Worm (Caenorhabditis elegans) whole organism, L3 larva: ENCODE data around the gene ife-4.

ENCODE experiments used
- ZK546.5 ChIP-seq: sonication (generic microtip); optimal IDR thresholded peaks from 2 replicates; lab custom pipeline; 2017; ENCODE audit warnings: missing biosample characterization, missing genetic modification characterization
- ama-1 ChIP-seq: fragments of 150-350 bp; optimal IDR thresholded peaks from 2 replicates; lab custom pipeline; 2018
- ceh-9 ChIP-seq: sonication (generic microtip); optimal IDR thresholded peaks from 2 replicates; lab custom pipeline; 2018; ENCODE audit warnings: missing biosample characterization, missing genetic modification characterization
- lin-39 ChIP-seq: fragments of 150-350 bp; optimal IDR thresholded peaks from 2 replicates; lab custom pipeline; 2018; ENCODE audit warnings: missing biosample characterization, missing genetic modification reagents, missing genetic modification characterization
- lsy-12 ChIP-seq: sonication (generic microtip); optimal IDR thresholded peaks from 2 replicates; lab custom pipeline; 2016; ENCODE audit warnings: mild to moderate bottlenecking, missing genetic modification characterization, missing compliant biosample characterization
- mdl-1 ChIP-seq: fragments of 150-350 bp; optimal IDR thresholded peaks from 2 replicates; lab custom pipeline; 2014; ENCODE audit warnings: missing biosample characterization, missing genetic modification characterization
- nhr-25 ChIP-seq: sonication (generic microtip); optimal IDR thresholded peaks from 2 replicates; lab custom pipeline; 2017; ENCODE audit warnings: missing biosample characterization, missing genetic modification characterization
- nhr-28 ChIP-seq: fragments of 150-350 bp; optimal IDR thresholded peaks from 2 replicates; lab custom pipeline; 2014; ENCODE audit warnings: missing biosample characterization, missing genetic modification characterization
- nhr-76 ChIP-seq: fragments of 150-350 bp; sonication (generic microtip); optimal IDR thresholded peaks from 5 replicates; lab custom pipeline; 2014; ENCODE audit warnings: missing biosample characterization, missing genetic modification characterization
- unc-62 ChIP-seq: fragments of 150-350 bp; sonication (generic microtip); optimal IDR thresholded peaks from 4 replicates; lab custom pipeline; 2014; ENCODE audit warnings: missing biosample characterization, missing genetic modification reagents, missing genetic modification characterization

DNA sequence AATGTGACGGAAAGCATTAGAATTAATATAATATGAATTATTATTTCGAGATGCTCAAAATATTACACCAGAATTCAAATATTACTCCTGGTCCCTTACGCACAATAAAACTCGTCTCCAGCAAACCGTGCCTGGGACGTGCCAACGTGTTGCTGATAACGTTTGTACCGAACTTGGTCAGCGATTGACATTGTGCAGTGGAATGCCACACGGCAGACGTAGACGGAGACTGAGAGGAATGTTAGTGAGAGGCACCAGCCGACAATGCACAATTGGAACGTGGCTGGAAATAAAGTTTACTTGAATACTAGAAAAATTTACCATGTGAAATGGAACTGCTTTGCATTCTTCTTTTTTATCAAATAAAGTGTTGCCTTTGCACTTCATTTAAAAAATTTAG is 13.2 kb downstream of the ife-4 start:
- TF ChIP-seq mdl-1, result no peak
- TF ChIP-seq unc-62 (GFP tag; lab: Kevin White, UChicago), result no peak
- TF ChIP-seq nhr-28 (tag; lab: Kevin White, UChicago), result no peak
- no peak for TF ChIP-seq ceh-9 (tag; lab: Kevin White, UChicago)
- TF ChIP-seq lin-39 (tag; lab: Kevin White, UChicago), result no peak
- no peak for TF ChIP-seq nhr-76 (tag; lab: Kevin White, UChicago)
- TF ChIP-seq ZK546.5, result no peak
- no peak for TF ChIP-seq lsy-12 (tag; lab: Kevin White, UChicago)
- TF ChIP-seq nhr-25 (tag; lab: Kevin White, UChicago), result no peak
- no peak for TF ChIP-seq ama-1 (lab: Kevin White, UChicago)
